Worm (Caenorhabditis elegans) whole organism, mixed stage, embryonic: ENCODE measurements around the gene nhr-225.

Experiments used
- M03D4.4 ChIP-seq: sonication (generic microtip); optimal IDR thresholded peaks from 2 replicates; lab custom pipeline; 2017; ENCODE audit warnings: mild to moderate bottlenecking, missing genetic modification characterization, missing compliant biosample characterization
- bed-3 ChIP-seq: fragments of 200-800 bp; sonication (Bioruptor generic); optimal IDR thresholded peaks from 3 replicates; lab custom pipeline; 2018; ENCODE audit warnings: mild to moderate bottlenecking, missing genetic modification characterization, moderate library complexity, missing compliant biosample characterization
- blmp-1 ChIP-seq: fragments of 150-350 bp; optimal IDR thresholded peaks from 2 replicates; lab custom pipeline; 2014; ENCODE audit warnings: missing biosample characterization, missing genetic modification characterization
- ceh-39 ChIP-seq: fragments of 150-350 bp; optimal IDR thresholded peaks from 2 replicates; lab custom pipeline; 2014; ENCODE audit warnings: missing biosample characterization, missing genetic modification characterization
- ceh-43 ChIP-seq: fragments of 200-800 bp; sonication (Bioruptor generic); optimal IDR thresholded peaks from 2 replicates; lab custom pipeline; 2018; ENCODE audit warnings: mild to moderate bottlenecking, missing genetic modification characterization, moderate library complexity, missing compliant biosample characterization
- ceh-83 ChIP-seq: fragments of 200-800 bp; sonication (Bioruptor generic); optimal IDR thresholded peaks from 2 replicates; lab custom pipeline; 2018; ENCODE audit warnings: mild to moderate bottlenecking, missing genetic modification characterization, missing compliant biosample characterization
- ces-1 ChIP-seq: fragments of 150-350 bp; optimal IDR thresholded peaks from 2 replicates; lab custom pipeline; 2014; ENCODE audit warnings: missing biosample characterization, missing genetic modification reagents, missing genetic modification characterization
- cnd-1 ChIP-seq: fragments of 200-800 bp; sonication (Bioruptor generic); optimal IDR thresholded peaks from 2 replicates; lab custom pipeline; 2018; ENCODE audit warnings: mild to moderate bottlenecking, missing genetic modification characterization, missing compliant biosample characterization
- drap-1 ChIP-seq: fragments of 200-800 bp; sonication (Bioruptor generic); optimal IDR thresholded peaks from 3 replicates; lab custom pipeline; 2018; ENCODE audit warnings: mild to moderate bottlenecking, missing genetic modification characterization, missing compliant biosample characterization
- elt-1 ChIP-seq: sonication (generic microtip); optimal IDR thresholded peaks from 2 replicates; lab custom pipeline; 2017; ENCODE audit warnings: missing genetic modification characterization, mild to moderate bottlenecking, missing compliant biosample characterization, antibody characterized with exemption, moderate library complexity, borderline replicate concordance; ENCODE audit not compliant: insufficient read depth
- elt-3 ChIP-seq: fragments of 150-350 bp; optimal IDR thresholded peaks from 2 replicates; lab custom pipeline; 2014; ENCODE audit warnings: missing biosample characterization, missing genetic modification characterization
- flh-1 ChIP-seq: fragments of 200-800 bp; sonication (Bioruptor generic); optimal IDR thresholded peaks from 2 replicates; lab custom pipeline; 2018; ENCODE audit warnings: mild to moderate bottlenecking, missing genetic modification characterization, moderate library complexity, missing compliant biosample characterization
- ham-2 ChIP-seq: fragments of 200-800 bp; sonication (Bioruptor generic); optimal IDR thresholded peaks from 2 replicates; lab custom pipeline; 2018; ENCODE audit warnings: mild to moderate bottlenecking, missing genetic modification characterization, missing compliant biosample characterization
- hlh-1 ChIP-seq: fragments of 150-350 bp; optimal IDR thresholded peaks from 2 replicates; lab custom pipeline; 2014; ENCODE audit warnings: missing biosample characterization, missing genetic modification reagents, missing genetic modification characterization
- lin-13 ChIP-seq: fragments of 150-350 bp; optimal IDR thresholded peaks from 2 replicates; lab custom pipeline; 2014; ENCODE audit warnings: missing biosample characterization, missing genetic modification characterization
- lin-32 ChIP-seq: fragments of 200-800 bp; sonication (Bioruptor generic); optimal IDR thresholded peaks from 2 replicates; lab custom pipeline; 2018; ENCODE audit warnings: mild to moderate bottlenecking, missing genetic modification characterization, missing compliant biosample characterization
- lsy-2 ChIP-seq: fragments of 150-350 bp; optimal IDR thresholded peaks from 2 replicates; lab custom pipeline; 2014; ENCODE audit warnings: missing biosample characterization, missing genetic modification characterization
- mab-5 ChIP-seq: fragments of 150-350 bp; optimal IDR thresholded peaks from 2 replicates; lab custom pipeline; 2014; ENCODE audit warnings: missing biosample characterization, missing genetic modification characterization
- mep-1 ChIP-seq: fragments of 150-350 bp; optimal IDR thresholded peaks from 2 replicates; lab custom pipeline; 2017; ENCODE audit warnings: missing biosample characterization, missing genetic modification reagents, missing genetic modification characterization, inconsistent platforms
- mls-2 ChIP-seq: sonication (generic microtip); optimal IDR thresholded peaks from 2 replicates; lab custom pipeline; 2016; ENCODE audit warnings: mild to moderate bottlenecking, missing genetic modification characterization, moderate library complexity, missing compliant biosample characterization
- nhr-12 ChIP-seq: fragments of 150-350 bp; optimal IDR thresholded peaks from 2 replicates; lab custom pipeline; 2014; ENCODE audit warnings: missing biosample characterization, missing genetic modification characterization
- nhr-2 ChIP-seq: fragments of 150-350 bp; optimal IDR thresholded peaks from 2 replicates; lab custom pipeline; 2014; ENCODE audit warnings: missing biosample characterization, missing genetic modification characterization
- nhr-237 ChIP-seq: fragments of 150-350 bp; optimal IDR thresholded peaks from 2 replicates; lab custom pipeline; 2014; ENCODE audit warnings: missing biosample characterization, missing genetic modification characterization
- nhr-28 ChIP-seq: fragments of 150-350 bp; optimal IDR thresholded peaks from 2 replicates; lab custom pipeline; 2014; ENCODE audit warnings: missing biosample characterization, missing genetic modification characterization
- nhr-76 ChIP-seq: sonication (generic microtip); optimal IDR thresholded peaks from 2 replicates; lab custom pipeline; 2017; ENCODE audit warnings: missing biosample characterization, missing genetic modification characterization
- pha-4 ChIP-seq: fragments of 150-350 bp; optimal IDR thresholded peaks from 2 replicates; lab custom pipeline; 2018; ENCODE audit warnings: missing biosample characterization, missing genetic modification reagents, missing genetic modification characterization
- sem-2 ChIP-seq: fragments of 200-800 bp; sonication (Bioruptor generic); optimal IDR thresholded peaks from 2 replicates; lab custom pipeline; 2018; ENCODE audit warnings: mild to moderate bottlenecking, missing genetic modification characterization, missing compliant biosample characterization
- snpc-4 ChIP-seq: fragments of 150-350 bp; optimal IDR thresholded peaks from 2 replicates; lab custom pipeline; 2014; ENCODE audit warnings: missing biosample characterization, missing genetic modification characterization
- sptf-1 ChIP-seq: sonication (generic microtip); optimal IDR thresholded peaks from 2 replicates; lab custom pipeline; 2017; ENCODE audit warnings: mild to moderate bottlenecking, missing genetic modification characterization, moderate library complexity, missing compliant biosample characterization
- tbx-8 ChIP-seq: fragments of 200-800 bp; sonication (Bioruptor generic); optimal IDR thresholded peaks from 2 replicates; lab custom pipeline; 2018; ENCODE audit warnings: mild to moderate bottlenecking, missing genetic modification characterization, moderate library complexity, missing compliant biosample characterization
- unc-120 ChIP-seq: sonication (generic microtip); optimal IDR thresholded peaks from 2 replicates; lab custom pipeline; 2017; ENCODE audit warnings: missing genetic modification characterization, missing compliant biosample characterization; ENCODE audit not compliant: poor library complexity, severe bottlenecking
- unc-39 ChIP-seq: fragments of 150-350 bp; optimal IDR thresholded peaks from 2 replicates; lab custom pipeline; 2014; ENCODE audit warnings: missing biosample characterization, missing genetic modification characterization
- unc-62 ChIP-seq: fragments of 150-350 bp; optimal IDR thresholded peaks from 2 replicates; lab custom pipeline; 2014; ENCODE audit warnings: missing biosample characterization, missing genetic modification reagents, missing genetic modification characterization
- zip-8 ChIP-seq: fragments of 150-350 bp; optimal IDR thresholded peaks from 2 replicates; lab custom pipeline; 2014; ENCODE audit warnings: missing biosample characterization, missing genetic modification characterization
- ztf-11 ChIP-seq: fragments of 150-350 bp; optimal IDR thresholded peaks from 2 replicates; lab custom pipeline; 2014; ENCODE audit warnings: missing biosample characterization, missing genetic modification characterization

nhr-225 gene

ce11 chrV:2300905-2301304, 10.6 kb upstream of the nhr-225 start, which contains the start of gene Y19D10B.8:
Gene Y19D10B.8, minus strand, starts transcription at chrV:2301005.
- TF ChIP-seq lin-32 (no peak), lin-13 (no peak), elt-3 (tag; lab: Kevin White, UChicago) (no peak), nhr-12 (tag; lab: Kevin White, UChicago) (no peak), drap-1 (GFP tag; lab: Kevin White, UChicago) (no peak), nhr-237 (tag; lab: Kevin White, UChicago) (no peak), mls-2 (tag; lab: Kevin White, UChicago) (no peak), unc-39 (tag; lab: Kevin White, UChicago) (no peak), flh-1 (GFP tag; lab: Kevin White, UChicago) (no peak), bed-3 (GFP tag; lab: Kevin White, UChicago) (no peak), blmp-1 (tag; lab: Kevin White, UChicago) (no peak), snpc-4 (no peak), cnd-1 (tag; lab: Kevin White, UChicago) (no peak), mep-1 (tag; lab: Kevin White, UChicago) (no peak)

ce11 chrV:2294577-2294976, 4.3 kb upstream of the nhr-225 start, which contains the start of gene nhr-226:
Gene nhr-226, plus strand, starts transcription at chrV:2294877.
- no peak for TF ChIP-seq nhr-12 (tag; lab: Kevin White, UChicago)
- no peak for TF ChIP-seq tbx-8 (GFP tag; lab: Kevin White, UChicago)
- no peak for TF ChIP-seq elt-1
- TF ChIP-seq, all 35 proteins: peak for 0

- TF ChIP-seq nhr-28 (tag; lab: Kevin White, UChicago): no peak
- no peak for TF ChIP-seq snpc-4
- no peak for TF ChIP-seq lsy-2
- no peak for TF ChIP-seq flh-1 (GFP tag; lab: Kevin White, UChicago)
- no peak for TF ChIP-seq elt-3 (tag; lab: Kevin White, UChicago)
- no peak for TF ChIP-seq sptf-1 (tag; lab: Kevin White, UChicago)
- no peak for TF ChIP-seq unc-62 (GFP tag; lab: Kevin White, UChicago)
- no peak for TF ChIP-seq sem-2 (GFP tag; lab: Kevin White, UChicago)
- no peak for TF ChIP-seq unc-120 (tag; lab: Kevin White, UChicago)
- TF ChIP-seq, all 35 proteins: peak for 0
Measured at ce11 chrV:2292240-2292639, 2.0 kb upstream of the nhr-225 start, which contains the start of gene nhr-115. Gene nhr-115, plus strand, starts transcription at chrV:2292540.

DNA sequence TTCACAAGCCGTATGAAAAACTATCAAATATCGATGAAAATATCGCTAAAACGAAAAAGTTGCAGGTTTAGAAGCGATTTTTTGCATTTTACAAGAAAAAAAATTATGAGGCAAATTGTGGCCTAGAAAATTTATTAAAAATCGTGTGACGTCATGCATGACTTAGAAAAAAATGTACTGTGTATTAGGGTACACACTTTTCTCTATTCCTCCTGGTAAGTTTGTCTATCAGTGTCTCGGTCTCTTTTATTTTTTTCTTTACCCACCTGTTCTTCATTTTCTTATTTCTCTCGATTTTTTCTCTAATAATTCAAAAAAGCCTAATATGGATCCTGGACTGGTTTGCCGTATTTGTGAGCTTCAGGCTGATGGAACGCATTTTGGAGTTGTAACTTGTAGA, 5.2 kb downstream of the nhr-225 start, which contains the start of gene nhr-227:
Gene nhr-227 (plus strand): TSS at position 326 of the 400 bp plus-strand sequence.
- no peak for TF ChIP-seq ham-2
- no peak for TF ChIP-seq mab-5 (tag; lab: Kevin White, UChicago)
- TF ChIP-seq nhr-28 (tag; lab: Kevin White, UChicago): no peak
- TF ChIP-seq mep-1 (tag; lab: Kevin White, UChicago): no peak
- TF ChIP-seq snpc-4: no peak
- TF ChIP-seq lin-13: no peak
- TF ChIP-seq unc-39 (tag; lab: Kevin White, UChicago): no peak
- no peak for TF ChIP-seq sptf-1 (tag; lab: Kevin White, UChicago)
- no peak for TF ChIP-seq ceh-83 (GFP tag; lab: Kevin White, UChicago)
- no peak for TF ChIP-seq flh-1 (GFP tag; lab: Kevin White, UChicago)
- no peak for TF ChIP-seq ces-1 (GFP tag; lab: Kevin White, UChicago)
- TF ChIP-seq ztf-11 (tag; lab: Kevin White, UChicago): no peak
- TF ChIP-seq nhr-76 (tag; lab: Kevin White, UChicago): no peak
- TF ChIP-seq nhr-2 (tag; lab: Kevin White, UChicago): no peak
- no peak for TF ChIP-seq zip-8
- no peak for TF ChIP-seq elt-1
- no peak for TF ChIP-seq unc-120 (tag; lab: Kevin White, UChicago)
- no peak for TF ChIP-seq nhr-237 (tag; lab: Kevin White, UChicago)
- TF ChIP-seq drap-1 (GFP tag; lab: Kevin White, UChicago): no peak

DNA sequence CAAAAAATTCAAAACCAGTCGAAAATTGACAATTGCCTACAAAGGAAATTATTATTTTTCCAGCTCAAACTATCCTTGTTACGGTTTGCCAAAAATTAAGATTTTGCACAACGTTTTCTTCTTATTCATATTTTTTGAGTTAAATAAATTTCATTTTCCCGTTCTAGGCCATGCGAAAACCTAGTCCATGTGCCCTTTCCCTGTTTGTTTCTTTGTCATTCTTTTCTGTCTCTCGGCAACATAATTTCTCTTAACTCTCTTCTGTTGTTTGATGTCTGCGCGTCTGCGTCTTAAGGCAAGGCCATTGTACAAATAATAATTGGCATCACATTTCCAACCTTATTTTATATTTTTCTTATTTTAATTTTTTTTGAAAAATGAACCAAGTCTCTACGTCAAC, 8.8 kb downstream of the nhr-225 start, which contains the start of gene nhr-228:
Gene nhr-228 (plus strand): TSS at position 261 of the 400 bp plus-strand sequence.
- TF ChIP-seq sem-2 (GFP tag; lab: Kevin White, UChicago) (no peak), snpc-4 (no peak), nhr-76 (tag; lab: Kevin White, UChicago) (no peak), unc-120 (tag; lab: Kevin White, UChicago) (no peak), cnd-1 (tag; lab: Kevin White, UChicago) (no peak), blmp-1 (tag; lab: Kevin White, UChicago) (no peak), ztf-11 (tag; lab: Kevin White, UChicago) (no peak), ces-1 (GFP tag; lab: Kevin White, UChicago) (peak; percentile 43), nhr-2 (tag; lab: Kevin White, UChicago) (no peak), ceh-39 (tag; lab: Kevin White, UChicago) (no peak), elt-1 (no peak), zip-8 (no peak), ceh-83 (GFP tag; lab: Kevin White, UChicago) (peak; percentile 3), ham-2 (no peak), mab-5 (tag; lab: Kevin White, UChicago) (no peak), nhr-237 (tag; lab: Kevin White, UChicago) (peak; percentile 34), mls-2 (tag; lab: Kevin White, UChicago) (no peak), flh-1 (GFP tag; lab: Kevin White, UChicago) (no peak), M03D4.4 (tag; lab: Kevin White, UChicago) (no peak), mep-1 (tag; lab: Kevin White, UChicago) (peak; percentile 40), unc-62 (GFP tag; lab: Kevin White, UChicago) (no peak), elt-3 (tag; lab: Kevin White, UChicago) (no peak), sptf-1 (tag; lab: Kevin White, UChicago) (no peak), drap-1 (GFP tag; lab: Kevin White, UChicago) (no peak), hlh-1 (tag; lab: Kevin White, UChicago) (no peak), nhr-28 (tag; lab: Kevin White, UChicago) (no peak), lsy-2 (no peak), tbx-8 (GFP tag; lab: Kevin White, UChicago) (no peak), lin-32 (no peak), bed-3 (GFP tag; lab: Kevin White, UChicago) (no peak), nhr-12 (tag; lab: Kevin White, UChicago) (no peak), ceh-43 (no peak), lin-13 (no peak), pha-4 (tag; lab: Kevin White, UChicago) (peak; percentile 14)
